Worm (Caenorhabditis elegans) whole organism, L2 larva: ENCODE measurements around the gene F57A8.1.

Source experiments
- ZK546.5 ChIP-seq: sonication (generic microtip); optimal IDR thresholded peaks from 2 replicates; lab custom pipeline; 2017; ENCODE audit warnings: missing biosample characterization, missing genetic modification characterization
- aly-2 ChIP-seq: fragments of 150-350 bp; optimal IDR thresholded peaks from 2 replicates; lab custom pipeline; 2014; ENCODE audit warnings: missing biosample characterization, missing genetic modification characterization
- ama-1 ChIP-seq: fragments of 150-350 bp; optimal IDR thresholded peaks from 2 replicates; lab custom pipeline; 2018; ENCODE audit warnings: inconsistent platforms
- blmp-1 ChIP-seq: sonication (generic microtip); optimal IDR thresholded peaks from 2 replicates; lab custom pipeline; 2017; ENCODE audit warnings: missing genetic modification characterization, mild to moderate bottlenecking, missing compliant biosample characterization, antibody characterized with exemption, moderate library complexity; ENCODE audit not compliant: insufficient read depth
- ceh-16 ChIP-seq: fragments of 150-350 bp; optimal IDR thresholded peaks from 2 replicates; lab custom pipeline; 2014; ENCODE audit warnings: missing biosample characterization, missing genetic modification characterization
- ceh-82 ChIP-seq: fragments of 150-350 bp; optimal IDR thresholded peaks from 2 replicates; lab custom pipeline; 2014; ENCODE audit warnings: missing biosample characterization, missing genetic modification characterization
- crh-2 ChIP-seq: sonication (generic microtip); optimal IDR thresholded peaks from 2 replicates; lab custom pipeline; 2017; ENCODE audit warnings: missing biosample characterization, missing genetic modification characterization
- dmd-4 ChIP-seq: sonication (generic microtip); optimal IDR thresholded peaks from 2 replicates; lab custom pipeline; 2017; ENCODE audit warnings: missing biosample characterization, missing genetic modification characterization
- egl-27 ChIP-seq: sonication (generic microtip); optimal IDR thresholded peaks from 3 replicates; lab custom pipeline; 2017; ENCODE audit warnings: missing biosample characterization, missing genetic modification reagents, missing genetic modification characterization
- elt-3 ChIP-seq: sonication (generic microtip); optimal IDR thresholded peaks from 2 replicates; lab custom pipeline; 2017; ENCODE audit warnings: missing biosample characterization, missing genetic modification characterization
- fos-1 ChIP-seq: fragments of 150-350 bp; optimal IDR thresholded peaks from 2 replicates; lab custom pipeline; 2014; ENCODE audit warnings: missing biosample characterization, missing genetic modification characterization
- gmeb-1 ChIP-seq: fragments of 150-350 bp; optimal IDR thresholded peaks from 2 replicates; lab custom pipeline; 2014; ENCODE audit warnings: missing biosample characterization, missing genetic modification characterization
- lin-13 ChIP-seq: fragments of 150-350 bp; optimal IDR thresholded peaks from 2 replicates; lab custom pipeline; 2014; ENCODE audit warnings: missing biosample characterization, missing genetic modification reagents, missing genetic modification characterization
- lsy-2 ChIP-seq, 2 experiments: fragments of 150-350 bp in 1 of 2; sonication (generic microtip) in 1 of 2; optimal IDR thresholded peaks; 2 replicates each; lab custom pipeline; 2014 to 2017; ENCODE audit warnings: missing biosample characterization in 2 of 2, missing genetic modification characterization in 2 of 2
- mab-5 ChIP-seq: fragments of 150-350 bp; optimal IDR thresholded peaks from 2 replicates; lab custom pipeline; 2014; ENCODE audit warnings: missing biosample characterization, missing genetic modification characterization
- mbf-1 ChIP-seq: sonication (generic microtip); optimal IDR thresholded peaks from 2 replicates; lab custom pipeline; 2017; ENCODE audit warnings: missing biosample characterization, missing genetic modification characterization
- mdl-1 ChIP-seq, 2 experiments: fragments of 150-350 bp in 1 of 2; sonication (generic microtip) in 1 of 2; optimal IDR thresholded peaks; 2 replicates each; lab custom pipeline; 2017; ENCODE audit warnings: missing biosample characterization in 2 of 2, missing genetic modification characterization in 2 of 2
- nhr-10 ChIP-seq: sonication (generic microtip); optimal IDR thresholded peaks from 2 replicates; lab custom pipeline; 2017; ENCODE audit warnings: missing biosample characterization, missing genetic modification characterization
- nhr-11 ChIP-seq: fragments of 150-350 bp; optimal IDR thresholded peaks from 2 replicates; lab custom pipeline; 2014; ENCODE audit warnings: missing biosample characterization, missing genetic modification characterization
- nhr-21 ChIP-seq: fragments of 150-350 bp; optimal IDR thresholded peaks from 2 replicates; lab custom pipeline; 2014; ENCODE audit warnings: missing biosample characterization, missing genetic modification characterization
- nhr-23 ChIP-seq: fragments of 150-350 bp; optimal IDR thresholded peaks from 2 replicates; lab custom pipeline; 2014; ENCODE audit warnings: missing biosample characterization, missing genetic modification reagents, missing genetic modification characterization
- nhr-237 ChIP-seq: fragments of 150-350 bp; optimal IDR thresholded peaks from 2 replicates; lab custom pipeline; 2014; ENCODE audit warnings: missing biosample characterization, missing genetic modification characterization
- nhr-25 ChIP-seq: fragments of 150-350 bp; sonication (generic microtip); optimal IDR thresholded peaks from 3 replicates; lab custom pipeline; 2014; ENCODE audit warnings: missing biosample characterization, missing genetic modification characterization
- nhr-6 ChIP-seq: fragments of 150-350 bp; optimal IDR thresholded peaks from 2 replicates; lab custom pipeline; 2014; ENCODE audit warnings: missing biosample characterization, missing genetic modification characterization
- peb-1 ChIP-seq: fragments of 150-350 bp; optimal IDR thresholded peaks from 2 replicates; lab custom pipeline; 2014; ENCODE audit warnings: missing biosample characterization, missing genetic modification characterization
- sem-4 ChIP-seq: fragments of 150-350 bp; optimal IDR thresholded peaks from 2 replicates; lab custom pipeline; 2014; ENCODE audit warnings: missing biosample characterization, missing genetic modification reagents, missing genetic modification characterization
- skn-1 ChIP-seq: sonication (generic microtip); optimal IDR thresholded peaks from 2 replicates; lab custom pipeline; 2017; ENCODE audit warnings: missing biosample characterization, missing genetic modification characterization
- sma-9 ChIP-seq, 2 experiments: fragments of 150-350 bp in 1 of 2; sonication (generic microtip) in 1 of 2; optimal IDR thresholded peaks; 2 replicates each; lab custom pipeline; 2014 to 2016; ENCODE audit warnings: missing genetic modification characterization in 2 of 2, mild to moderate bottlenecking in 1 of 2, missing biosample characterization in 1 of 2, missing compliant biosample characterization in 1 of 2, missing genetic modification reagents in 1 of 2, moderate library complexity in 1 of 2
- snpc-4 ChIP-seq: fragments of 150-350 bp; optimal IDR thresholded peaks from 2 replicates; lab custom pipeline; 2014; ENCODE audit warnings: missing biosample characterization, missing genetic modification characterization
- unc-62 ChIP-seq: fragments of 150-350 bp; optimal IDR thresholded peaks from 2 replicates; lab custom pipeline; 2014; ENCODE audit warnings: missing biosample characterization, missing genetic modification reagents, missing genetic modification characterization
- zag-1 ChIP-seq: fragments of 150-350 bp; optimal IDR thresholded peaks from 2 replicates; lab custom pipeline; 2014; ENCODE audit warnings: missing biosample characterization, missing genetic modification characterization
- ztf-1 ChIP-seq: fragments of 200-800 bp; sonication (Bioruptor generic); conservative IDR thresholded peaks from 2 replicates; pipeline ENCODE4 v1.3.6; 2022; ENCODE audit warnings: missing genetic modification characterization, missing compliant biosample characterization
- ztf-11 ChIP-seq: sonication (generic microtip); optimal IDR thresholded peaks from 2 replicates; lab custom pipeline; 2017; ENCODE audit warnings: missing biosample characterization, missing genetic modification characterization
- ztf-4 ChIP-seq: fragments of 150-350 bp; optimal IDR thresholded peaks from 2 replicates; lab custom pipeline; 2014; ENCODE audit warnings: missing biosample characterization, missing genetic modification characterization

Gene F57A8.1

DNA sequence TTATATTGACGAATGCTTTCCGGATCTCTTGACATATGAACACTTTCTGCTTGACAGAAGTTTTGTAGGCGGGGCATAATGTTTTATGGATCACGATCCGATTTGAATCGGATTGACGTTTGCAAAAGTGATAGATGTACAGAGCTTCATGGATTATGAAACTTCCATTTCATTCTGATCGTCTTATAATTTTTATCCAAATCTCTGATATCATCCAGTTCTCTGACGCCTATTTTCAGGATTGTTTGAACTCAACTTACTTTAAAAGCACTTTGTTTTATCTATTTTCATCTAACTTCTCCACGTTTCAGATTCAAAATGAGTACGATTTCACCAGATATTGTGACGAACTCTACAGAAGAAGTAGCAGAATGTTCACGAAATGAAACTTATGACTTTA is 29.6 kb downstream of the F57A8.1 start, which contains the start of gene npr-39:
TSS of gene npr-39 (plus strand) at position 301 of the 400 bp plus-strand sequence.
- TF ChIP-seq skn-1 (no peak), sma-9 (GFP tag; optimal IDR thresholded peaks at IDR 0.05; lab: Kevin White, UChicago) (no peak), sma-9 (tag; optimal IDR thresholded peaks at IDR 0.05; lab: Kevin White, UChicago) (no peak), mab-5 (no peak), nhr-23 (no peak), crh-2 (tag; lab: Kevin White, UChicago) (no peak), unc-62 (GFP tag; lab: Kevin White, UChicago) (no peak), gmeb-1 (no peak), ceh-82 (no peak), ama-1 (lab: Kevin White, UChicago) (no peak), snpc-4 (tag; lab: Kevin White, UChicago) (no peak), lsy-2 (tag; optimal IDR thresholded peaks at IDR 0.05; lab: Kevin White, UChicago) (no peak), ztf-1 (GFP tag; lab: Robert Waterston, UW) (no peak), egl-27 (no peak), ztf-4 (tag; lab: Kevin White, UChicago) (no peak), elt-3 (tag; lab: Kevin White, UChicago) (no peak), nhr-21 (no peak), blmp-1 (tag; lab: Kevin White, UChicago) (no peak), nhr-10 (tag; lab: Kevin White, UChicago) (no peak)

DNA sequence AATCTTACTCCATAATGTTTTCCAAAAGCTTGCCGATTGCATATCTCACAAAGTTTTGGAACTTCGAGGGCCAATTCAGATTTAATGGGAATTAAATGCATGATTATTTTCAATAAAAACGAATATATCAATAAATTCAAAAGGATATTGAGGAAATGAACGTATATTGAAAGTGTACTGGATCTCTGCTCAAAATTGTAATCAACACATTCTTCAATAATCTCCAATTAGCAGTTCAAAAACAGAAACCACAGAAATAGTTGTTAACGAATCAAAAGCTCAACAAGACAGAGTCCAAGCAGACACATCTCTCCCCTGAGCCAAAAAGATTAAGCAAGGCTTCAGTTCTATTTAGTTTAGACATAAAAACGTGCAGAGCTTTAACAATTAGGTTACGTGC is 33.4 kb downstream of the F57A8.1 start, which contains the start of gene nhr-192:
TSS of gene nhr-192 (minus strand) at position 101 of the 400 bp plus-strand sequence.
- TF ChIP-seq nhr-6 (tag; lab: Kevin White, UChicago): no peak

DNA sequence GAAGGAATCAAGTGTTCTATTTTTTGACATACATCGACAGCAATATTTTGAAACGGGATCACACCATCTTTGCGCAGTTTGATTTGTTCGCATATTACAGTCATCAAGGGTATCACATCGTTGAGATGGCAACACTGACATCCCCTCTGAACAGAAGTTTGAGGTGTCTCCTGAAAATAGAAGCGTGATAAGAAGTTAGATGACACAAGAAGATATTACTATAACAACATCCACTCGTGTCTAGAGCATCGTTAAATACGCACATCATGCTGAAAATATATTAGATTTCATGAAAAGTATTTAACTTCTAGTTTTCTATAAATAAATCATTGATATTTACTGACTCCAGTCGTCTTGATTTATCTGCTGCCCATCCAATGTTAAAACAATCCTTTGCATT is 35.6 kb downstream of the F57A8.1 start:
- TF ChIP-seq egl-27 (no peak), unc-62 (GFP tag; lab: Kevin White, UChicago) (no peak), zag-1 (tag; lab: Kevin White, UChicago) (no peak), aly-2 (tag; lab: Kevin White, UChicago) (no peak), lin-13 (GFP tag; lab: Kevin White, UChicago) (no peak)

DNA sequence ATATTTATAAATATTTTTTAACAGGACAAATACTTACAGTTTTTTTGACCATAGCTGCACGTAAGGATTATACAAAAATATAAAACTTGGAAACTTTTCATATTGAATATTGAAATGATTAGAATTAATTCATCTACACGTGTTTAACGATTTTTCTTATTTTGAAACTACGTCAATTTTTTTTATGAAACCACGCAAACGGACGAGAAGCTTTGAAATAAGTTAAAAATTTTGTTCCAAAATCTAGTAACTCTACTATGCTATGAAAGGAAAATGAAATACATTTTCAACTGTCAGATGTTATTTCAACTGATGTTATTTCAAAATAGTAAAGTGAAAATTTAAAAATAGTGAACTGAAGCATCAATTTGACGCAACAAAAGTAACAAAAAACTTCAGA is 36.7 kb downstream of the F57A8.1 start, which contains the start of gene F57A8.6:
TSS of gene F57A8.6 (minus strand) at position 101 of the 400 bp plus-strand sequence.
- TF ChIP-seq zag-1 (tag; lab: Kevin White, UChicago): no peak
- TF ChIP-seq peb-1 (tag; lab: Kevin White, UChicago): no peak
- TF ChIP-seq dmd-4 (tag; lab: Kevin White, UChicago): no peak

DNA sequence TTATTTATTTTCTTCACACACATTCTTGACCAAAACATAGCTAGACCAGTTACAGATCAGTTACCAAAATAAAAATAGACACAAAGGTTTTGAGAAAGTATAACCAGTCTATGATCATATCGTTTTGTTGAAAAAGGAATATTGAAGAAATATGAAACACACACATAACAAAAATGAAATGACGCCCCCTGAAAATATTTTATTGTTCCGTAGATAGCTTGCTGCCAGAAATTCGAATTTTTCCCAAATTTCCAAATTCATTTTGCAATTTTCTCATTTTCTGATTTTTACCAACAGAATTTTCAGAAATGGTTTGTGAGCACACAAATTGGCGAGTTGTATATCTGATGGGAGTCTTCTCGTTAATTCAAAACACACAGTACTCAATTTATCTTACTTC is 38.3 kb downstream of the F57A8.1 start, which contains the start of gene F57A8.7:
TSS of gene F57A8.7 (plus strand) at position 301 of the 400 bp plus-strand sequence.
- TF ChIP-seq nhr-6 (tag; lab: Kevin White, UChicago): no peak
- TF ChIP-seq lin-13 (GFP tag; lab: Kevin White, UChicago): no peak
- TF ChIP-seq ztf-11 (tag; lab: Kevin White, UChicago): no peak
- no peak for TF ChIP-seq ceh-16 (tag; lab: Kevin White, UChicago)
- TF ChIP-seq sem-4 (tag; lab: Kevin White, UChicago): no peak
- no peak for TF ChIP-seq ZK546.5 (tag; lab: Kevin White, UChicago)
- TF ChIP-seq lsy-2 (tag; optimal IDR thresholded peaks at IDR 0.05; lab: Kevin White, UChicago): no peak

DNA sequence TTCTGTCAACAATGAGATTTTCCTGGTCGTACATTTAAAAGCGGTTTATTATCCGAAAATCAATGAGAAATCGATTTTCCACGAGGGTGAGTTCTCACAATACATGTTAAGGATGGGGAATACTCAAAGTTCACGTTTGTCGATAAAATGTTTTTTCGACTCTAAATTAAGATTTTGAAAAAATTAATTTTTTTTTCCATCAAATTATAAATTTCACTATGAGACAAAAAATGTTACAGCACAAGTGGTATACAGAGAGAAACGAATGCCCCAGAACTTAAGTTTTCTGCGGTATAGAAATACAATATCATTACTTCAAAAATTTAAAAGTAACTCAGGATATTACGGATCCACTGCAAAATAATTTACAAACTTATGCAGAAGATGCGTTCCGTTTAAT is 41.1 kb downstream of the F57A8.1 start, which contains the start of gene R04B5.1:
TSS of gene R04B5.1 (minus strand) at position 101 of the 400 bp plus-strand sequence.
- TF ChIP-seq nhr-237 (no peak), mbf-1 (no peak), lsy-2 (tag; optimal IDR thresholded peaks at IDR 0.05; lab: Kevin White, UChicago) (no peak), mdl-1 (tag; optimal IDR thresholded peaks at IDR 0.05; lab: Kevin White, UChicago) (no peak), lin-13 (GFP tag; lab: Kevin White, UChicago) (no peak), peb-1 (tag; lab: Kevin White, UChicago) (no peak), ZK546.5 (tag; lab: Kevin White, UChicago) (no peak), gmeb-1 (no peak), ztf-11 (tag; lab: Kevin White, UChicago) (no peak), nhr-23 (no peak), ztf-4 (tag; lab: Kevin White, UChicago) (no peak), nhr-10 (tag; lab: Kevin White, UChicago) (no peak), nhr-11 (tag; lab: Kevin White, UChicago) (no peak), nhr-25 (tag; lab: Kevin White, UChicago) (no peak), fos-1 (tag; lab: Kevin White, UChicago) (no peak), aly-2 (tag; lab: Kevin White, UChicago) (no peak)
